Fruit fly (Drosophila melanogaster) whole organism, wandering third instar larva: ENCODE results near the gene CG9338.

ENCODE experiments used
- Abd-B ChIP-seq: fragments of >200 bp; optimal IDR thresholded peaks from 2 replicates; lab custom pipeline; 2017; ENCODE audit warnings: missing biosample characterization, missing genetic modification characterization
- CG32264 ChIP-seq: fragments of 200-800 bp; sonication (Bioruptor generic); optimal IDR thresholded peaks from 2 replicates; lab custom pipeline; 2016; ENCODE audit warnings: missing biosample characterization, missing genetic modification characterization
- CG9705 ChIP-seq: fragments of 200-800 bp; sonication (Bioruptor generic); optimal IDR thresholded peaks from 2 replicates; lab custom pipeline; 2018; ENCODE audit warnings: missing biosample characterization, mild to moderate bottlenecking, missing genetic modification characterization
- CrebA ChIP-seq: fragments of 200-800 bp; sonication (Bioruptor generic); optimal IDR thresholded peaks from 2 replicates; lab custom pipeline; 2016; ENCODE audit warnings: missing biosample characterization, mild to moderate bottlenecking, missing genetic modification characterization, borderline replicate concordance
- Dfd ChIP-seq: fragments of >200 bp; optimal IDR thresholded peaks from 2 replicates; lab custom pipeline; 2017; ENCODE audit warnings: missing biosample characterization, missing genetic modification characterization
- Dif ChIP-seq: fragments of 200-275, 200-300 bp; sonication (Bioruptor generic); optimal IDR thresholded peaks from 2 replicates; lab custom pipeline; 2018; ENCODE audit warnings: missing biosample characterization, missing genetic modification characterization; ENCODE audit not compliant: partially characterized antibody
- GATAd ChIP-seq: sonication (Bioruptor generic); optimal IDR thresholded peaks from 2 replicates; lab custom pipeline; 2016; ENCODE audit warnings: missing biosample characterization, missing genetic modification characterization
- HLH106 ChIP-seq: fragments of 200-800 bp; optimal IDR thresholded peaks from 3 replicates; lab custom pipeline; 2019; ENCODE audit warnings: missing biosample characterization, mild to moderate bottlenecking, missing genetic modification characterization, moderate library complexity
- Hnf4 ChIP-seq: fragments of 200-800 bp; sonication (Bioruptor generic); optimal IDR thresholded peaks from 2 replicates; lab custom pipeline; 2016; ENCODE audit warnings: missing biosample characterization, mild to moderate bottlenecking, missing genetic modification characterization
- Hr78 ChIP-seq: fragments of >200 bp; optimal IDR thresholded peaks from 2 replicates; lab custom pipeline; 2017; ENCODE audit warnings: missing biosample characterization, missing genetic modification characterization
- Hr83 ChIP-seq: fragments of 200-300 bp; sonication (Bioruptor generic); optimal IDR thresholded peaks from 2 replicates; lab custom pipeline; 2016; ENCODE audit warnings: missing biosample characterization, mild to moderate bottlenecking, missing genetic modification characterization, moderate library complexity; ENCODE audit not compliant: poor library complexity, severe bottlenecking
- Jra ChIP-seq: sonication (Bioruptor generic); optimal IDR thresholded peaks from 2 replicates; lab custom pipeline; 2016; ENCODE audit warnings: missing biosample characterization, missing genetic modification characterization
- Mio ChIP-seq: sonication (Bioruptor generic); optimal IDR thresholded peaks from 2 replicates; lab custom pipeline; 2016; ENCODE audit warnings: missing biosample characterization, missing genetic modification characterization
- Myc ChIP-seq: fragments of >200 bp; optimal IDR thresholded peaks from 2 replicates; lab custom pipeline; 2017
- N ChIP-seq: fragments of >200 bp; optimal IDR thresholded peaks from 2 replicates; lab custom pipeline; 2018; ENCODE audit warnings: missing biosample characterization, missing external identifiers, missing genetic modification characterization
- OdsH ChIP-seq: fragments of 200-800 bp; sonication (Bioruptor generic); optimal IDR thresholded peaks from 2 replicates; lab custom pipeline; 2016; ENCODE audit warnings: missing biosample characterization, mild to moderate bottlenecking, missing genetic modification characterization
- Rel ChIP-seq, 2 experiments: fragments of 200-800 bp; sonication (Bioruptor generic) in 1 of 2; optimal IDR thresholded peaks; 2 replicates in 1 of 2; 3 replicates in 1 of 2; lab custom pipeline; 2016 to 2019; ENCODE audit warnings: mild to moderate bottlenecking in 2 of 2, missing biosample characterization in 2 of 2, missing genetic modification characterization in 2 of 2, moderate library complexity in 1 of 2
- Sp1 ChIP-seq: fragments of 200-800 bp; sonication (Bioruptor generic); optimal IDR thresholded peaks from 3 replicates; lab custom pipeline; 2019; ENCODE audit warnings: missing biosample characterization, mild to moderate bottlenecking, missing genetic modification characterization, moderate library complexity
- Vsx2 ChIP-seq: fragments of 200-300, 225-300 bp; sonication (Bioruptor generic); optimal IDR thresholded peaks from 2 replicates; lab custom pipeline; 2018; ENCODE audit warnings: missing biosample characterization, missing genetic modification characterization; ENCODE audit not compliant: partially characterized antibody
- br ChIP-seq: fragments of 200-800 bp; sonication (Bioruptor generic); optimal IDR thresholded peaks from 2 replicates; lab custom pipeline; 2016; ENCODE audit warnings: missing biosample characterization, missing genetic modification characterization
- brk ChIP-seq: fragments of 200-800 bp; sonication (Bioruptor generic); optimal IDR thresholded peaks from 2 replicates; lab custom pipeline; 2016; ENCODE audit warnings: missing biosample characterization, mild to moderate bottlenecking, missing genetic modification characterization
- dl ChIP-seq, 2 experiments: fragments of 175-275, 200-275 bp in 1 of 2; fragments of 200-275 bp in 1 of 2; sonication (Bioruptor generic); optimal IDR thresholded peaks; lab custom pipeline; 2018; ENCODE audit warnings: mild to moderate bottlenecking in 2 of 2, missing biosample characterization in 2 of 2, missing genetic modification characterization in 2 of 2, moderate library complexity in 2 of 2; ENCODE audit not compliant: partially characterized antibody in 2 of 2, insufficient read depth in 1 of 2
- dmrt93B ChIP-seq: fragments of 200-800 bp; sonication (Bioruptor generic); optimal IDR thresholded peaks from 2 replicates; lab custom pipeline; 2018; ENCODE audit warnings: missing biosample characterization, mild to moderate bottlenecking, missing genetic modification characterization
- dsf ChIP-seq: sonication (Bioruptor generic); optimal IDR thresholded peaks from 2 replicates; lab custom pipeline; 2016; ENCODE audit warnings: missing biosample characterization, missing genetic modification characterization, borderline replicate concordance
- ey ChIP-seq: fragments of 200-800 bp; sonication (Bioruptor generic); optimal IDR thresholded peaks from 2 replicates; lab custom pipeline; 2016; ENCODE audit warnings: missing biosample characterization, missing genetic modification characterization
- foxo ChIP-seq, 2 experiments: fragments of 200-800 bp; sonication (Bioruptor generic); optimal IDR thresholded peaks; 2 replicates in 1 of 2; 3 replicates in 1 of 2; lab custom pipeline; 2016 to 2017; ENCODE audit warnings: missing biosample characterization in 2 of 2, missing genetic modification characterization in 2 of 2
- fru ChIP-seq: fragments of 200-800 bp; sonication (Bioruptor generic); optimal IDR thresholded peaks from 3 replicates; lab custom pipeline; 2016; ENCODE audit warnings: missing biosample characterization, mild to moderate bottlenecking, missing genetic modification characterization
- h ChIP-seq: fragments of 200-800 bp; sonication (Bioruptor generic); optimal IDR thresholded peaks from 3 replicates; lab custom pipeline; 2016; ENCODE audit warnings: missing biosample characterization, mild to moderate bottlenecking, missing genetic modification characterization
- jim ChIP-seq: fragments of 175-275, 200-325 bp; sonication (Bioruptor generic); optimal IDR thresholded peaks from 2 replicates; lab custom pipeline; 2016; ENCODE audit warnings: missing biosample characterization, mild to moderate bottlenecking, missing genetic modification characterization
- lola ChIP-seq: fragments of >200 bp; optimal IDR thresholded peaks from 2 replicates; lab custom pipeline; 2017; ENCODE audit warnings: missing biosample characterization, missing genetic modification characterization
- pan ChIP-seq: fragments of >200 bp; optimal IDR thresholded peaks from 2 replicates; lab custom pipeline; 2017
- psq ChIP-seq: fragments of 200-800 bp; sonication (Bioruptor generic); optimal IDR thresholded peaks from 3 replicates; lab custom pipeline; 2017; ENCODE audit warnings: missing biosample characterization, mild to moderate bottlenecking, missing genetic modification characterization, moderate library complexity
- rgr ChIP-seq: fragments of 200-800 bp; sonication (Bioruptor generic); optimal IDR thresholded peaks from 3 replicates; lab custom pipeline; 2016; ENCODE audit warnings: missing biosample characterization, mild to moderate bottlenecking, missing genetic modification characterization
- sage ChIP-seq: fragments of 200-800 bp; sonication (Bioruptor generic); optimal IDR thresholded peaks from 2 replicates; lab custom pipeline; 2016; ENCODE audit warnings: missing biosample characterization, mild to moderate bottlenecking, missing genetic modification characterization
- sv ChIP-seq: fragments of 200-800 bp; sonication (Bioruptor generic); optimal IDR thresholded peaks from 3 replicates; lab custom pipeline; 2016; ENCODE audit warnings: missing biosample characterization, missing genetic modification characterization
- tai ChIP-seq: sonication (Bioruptor generic); optimal IDR thresholded peaks from 2 replicates; lab custom pipeline; 2016; ENCODE audit warnings: missing biosample characterization, missing genetic modification characterization
- usp ChIP-seq: fragments of >200 bp; optimal IDR thresholded peaks from 2 replicates; lab custom pipeline; 2017; ENCODE audit warnings: missing biosample characterization, missing genetic modification characterization
- woc ChIP-seq: sonication (Bioruptor generic); optimal IDR thresholded peaks from 2 replicates; lab custom pipeline; 2016; ENCODE audit warnings: missing biosample characterization, mild to moderate bottlenecking, missing genetic modification characterization

CG9338 gene

DNA sequence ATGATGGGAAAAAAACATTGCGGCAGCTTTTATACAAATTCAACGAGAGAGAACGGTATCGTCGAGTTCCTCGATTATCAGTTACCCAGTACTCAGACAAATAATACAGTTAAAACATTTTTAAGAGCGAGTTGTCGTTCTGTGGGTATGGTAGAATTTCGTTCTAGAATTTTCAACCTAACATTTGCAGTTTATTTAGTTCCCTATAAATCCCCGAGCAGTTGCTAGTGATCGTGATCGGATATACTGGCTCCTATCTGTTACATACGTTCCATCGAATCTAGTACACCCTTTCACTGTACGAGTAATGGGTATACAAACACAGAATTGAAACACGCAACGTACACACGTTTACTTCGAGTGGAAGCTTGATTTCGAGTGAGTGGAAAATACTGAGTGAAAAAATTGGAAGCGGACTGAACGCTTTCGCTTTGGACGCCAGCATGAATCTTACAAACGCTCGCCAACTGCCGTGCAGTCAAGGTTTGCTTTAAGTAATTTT lies at the start of gene CG9338:
Gene CG9338 (plus strand): TSS at position 452 of the 502 bp plus-strand sequence.
- TF ChIP-seq Abd-B (GFP tag; lab: Kevin White, UChicago) (no peak), OdsH (GFP tag; lab: Kevin White, UChicago) (peak; percentile 87), dl (GFP tag; optimal IDR thresholded peaks at IDR 0.05; lab: Kevin White, UChicago; ENCODE audit: insufficient read depth in 1 of 2, partially characterized antibody in 2 of 2) (no peak), woc (GFP tag; lab: Kevin White, UChicago) (peak; percentile 95), dmrt93B (GFP tag; lab: Kevin White, UChicago) (peak; percentile 90), Jra (peak; percentile 45), dsf (GFP tag; lab: Kevin White, UChicago) (no peak), Mio (no peak), sv (GFP tag; lab: Kevin White, UChicago) (peak; percentile 72), pan (lab: Kevin White, UChicago) (peak; percentile 88), Rel (GFP tag; optimal IDR thresholded peaks at IDR 0.05; lab: Kevin White, UChicago) (no peak), Rel (tag; optimal IDR thresholded peaks at IDR 0.05; lab: Kevin White, UChicago) (peak; percentile 66), lola (GFP tag; lab: Kevin White, UChicago) (no peak), br (GFP tag; lab: Kevin White, UChicago) (peak; percentile 88), Dif (no peak), Myc (lab: Kevin White, UChicago) (no peak), HLH106 (peak; percentile 94), usp (GFP tag; lab: Kevin White, UChicago) (no peak), foxo (GFP tag; optimal IDR thresholded peaks at IDR 0.05; lab: Kevin White, UChicago) (peak in 1 of 2 experiments; percentile 87), jim (GFP tag; lab: Kevin White, UChicago) (no peak), Dfd (GFP tag; lab: Kevin White, UChicago) (no peak), Hr78 (GFP tag; lab: Kevin White, UChicago) (no peak), h (GFP tag; lab: Kevin White, UChicago) (peak; percentile 90), Hr83 (GFP tag; lab: Kevin White, UChicago) (no peak), fru (GFP tag; lab: Kevin White, UChicago) (peak; percentile 88), Sp1 (GFP tag; lab: Kevin White, UChicago) (peak; percentile 76), psq (GFP tag; lab: Kevin White, UChicago) (peak; percentile 68), CrebA (GFP tag; lab: Kevin White, UChicago) (peak; percentile 47), Vsx2 (no peak), ey (peak; percentile 83), GATAd (GFP tag; lab: Kevin White, UChicago) (no peak), Hnf4 (GFP tag; lab: Kevin White, UChicago) (peak; percentile 37), rgr (peak; percentile 86), tai (GFP tag; lab: Kevin White, UChicago) (peak; percentile 61), CG32264 (GFP tag; lab: Kevin White, UChicago) (peak; percentile 36), N (GFP tag; lab: Kevin White, UChicago) (no peak), brk (GFP tag; lab: Kevin White, UChicago) (no peak), CG9705 (GFP tag; lab: Kevin White, UChicago) (peak; percentile 89), sage (GFP tag; lab: Kevin White, UChicago) (no peak)
- TF ChIP-seq, all 38 proteins: peak for 21

DNA sequence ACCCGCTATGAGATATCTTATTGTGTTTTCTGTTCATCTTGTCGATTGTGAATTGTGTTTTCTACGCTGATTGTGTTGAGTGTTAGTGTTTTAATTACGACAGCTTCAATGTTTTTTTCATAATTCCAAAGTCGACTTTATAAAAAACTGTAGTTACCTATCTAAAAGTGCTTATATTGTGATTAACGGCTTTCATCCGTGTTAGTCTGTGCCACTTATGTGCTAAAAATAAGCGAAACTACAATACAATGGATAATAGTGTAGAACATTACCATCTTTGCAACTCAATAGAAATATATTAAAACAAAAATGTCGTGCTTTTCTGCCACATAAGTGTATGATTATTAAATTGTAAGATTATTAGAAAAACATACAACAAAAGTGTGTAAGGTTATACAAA lies 48.9 kb upstream of the CG9338 start, which contains the start of gene CG33322:
Gene CG33322 (minus strand): TSS at position 101 of the 400 bp plus-strand sequence.
- TF ChIP-seq Dif (no peak), rgr (no peak), HLH106 (no peak)

DNA sequence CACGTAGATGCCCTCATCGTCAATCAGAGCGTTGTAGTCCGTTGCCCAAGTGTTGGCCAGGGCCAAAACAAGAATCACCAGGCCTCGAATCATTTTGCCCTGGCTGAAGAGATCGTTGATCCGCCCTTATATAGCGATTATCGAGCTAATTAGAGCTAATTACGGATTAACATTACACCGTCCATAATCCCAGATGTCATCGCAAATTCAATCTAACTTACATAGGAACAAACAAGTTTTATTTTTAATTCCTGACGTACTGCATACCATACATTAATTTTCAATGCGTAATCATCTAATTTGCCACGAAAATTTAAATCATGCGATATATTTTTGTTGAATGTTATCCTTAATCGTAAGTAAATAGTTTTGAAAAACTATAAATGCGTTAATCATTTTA lies 47.8 kb upstream of the CG9338 start, which contains the start of gene CheB38b:
Gene CheB38b (minus strand): TSS at position 101 of the 400 bp plus-strand sequence.
- no peak for TF ChIP-seq CrebA (GFP tag; lab: Kevin White, UChicago)
- TF ChIP-seq Rel (GFP tag; optimal IDR thresholded peaks at IDR 0.05; lab: Kevin White, UChicago), result no peak
- no peak for TF ChIP-seq Rel (tag; optimal IDR thresholded peaks at IDR 0.05; lab: Kevin White, UChicago)
- TF ChIP-seq br (GFP tag; lab: Kevin White, UChicago), result no peak
- no peak for TF ChIP-seq Mio
- TF ChIP-seq Sp1 (GFP tag; lab: Kevin White, UChicago), result no peak
- no peak for TF ChIP-seq h (GFP tag; lab: Kevin White, UChicago)
